Fruit fly (Drosophila melanogaster): ENCODE data around the gene Teh4.

The Teh4 gene

DNA sequence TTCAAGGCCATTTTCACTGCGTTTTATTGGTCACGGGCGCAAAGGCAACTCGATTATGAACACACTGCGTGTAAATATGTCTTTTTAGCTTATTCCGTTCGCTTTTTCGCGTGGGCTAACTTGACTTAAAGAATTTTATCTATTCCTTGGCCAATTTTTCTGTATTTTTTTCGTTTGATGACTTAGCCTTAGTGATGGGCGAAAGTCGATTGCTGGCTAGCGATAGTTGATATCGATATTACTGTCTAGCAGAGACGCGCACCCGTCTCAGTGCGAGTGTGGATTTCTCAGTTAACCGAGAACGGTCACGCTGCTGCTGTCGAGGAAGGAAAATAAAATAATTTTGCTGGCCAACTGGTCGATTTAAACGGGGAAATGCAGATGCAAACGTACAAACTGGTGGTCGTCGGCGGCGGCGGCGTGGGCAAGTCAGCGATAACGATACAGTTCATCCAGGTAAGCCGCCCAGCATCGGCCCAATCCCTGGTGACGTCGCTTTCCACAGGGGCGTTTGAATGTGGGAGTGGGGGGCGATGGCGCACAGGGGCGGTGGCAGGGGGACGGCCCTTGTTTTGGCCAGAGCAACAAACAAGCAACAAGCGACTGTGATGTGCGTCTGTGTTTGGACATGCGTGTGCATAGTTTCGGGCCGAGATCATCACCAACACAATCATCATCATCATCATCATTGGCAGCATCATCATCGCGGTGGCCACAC, 39.1 kb downstream of the Teh4 start, which contains the start of the genes Rop and Ras64B (continued):
- TF ChIP-seq Gug (GFP tag; IDR thresholded peaks at IDR 0.05) (no peak), HLHmδ (GFP tag; optimal IDR thresholded peaks at IDR 0.05) (no peak), otp (GFP tag; IDR thresholded peaks at IDR 0.05) (0 out of 3 replicates have a peak, but pooled peaks have one; percentile 10), Tbp (GFP tag; optimal IDR thresholded peaks at IDR 0.05) (no peak), CG10147 (GFP tag; optimal IDR thresholded peaks at IDR 0.05) (peak; percentile 33), CG12299 (tag; optimal IDR thresholded peaks at IDR 0.05) (peak; percentile 2), Max (GFP tag; optimal IDR thresholded peaks at IDR 0.05) (peak; percentile 17), Pdp1 (GFP tag; optimal IDR thresholded peaks at IDR 0.05) (peak in 1 of 2 experiments; percentile 40), pan (optimal IDR thresholded peaks at IDR 0.05) (no peak), pan (GFP tag; optimal IDR thresholded peaks at IDR 0.05 in 1 of 2, IDR thresholded peaks at IDR 0.05 in 1 of 2) (no peak), run (tag; optimal IDR thresholded peaks at IDR 0.05) (peak; percentile 13), ERR (GFP tag; optimal IDR thresholded peaks at IDR 0.05) (peak; percentile 22), CG8924 (tag; optimal IDR thresholded peaks at IDR 0.05) (peak; percentile 61), Eip74EF (GFP tag; optimal IDR thresholded peaks at IDR 0.05) (peak in 1 of 2 experiments; percentile 15), CG11247 (GFP tag; IDR thresholded peaks at IDR 0.05) (no peak), trem (tag; optimal IDR thresholded peaks at IDR 0.05) (peak; percentile 74), Sin3A (optimal IDR thresholded peaks at IDR 0.05) (peak; percentile 91), CkIIα-i1 (GFP tag; IDR thresholded peaks at IDR 0.05) (0 out of 2 replicates have a peak, but pooled peaks have one; percentile 12), CG7357 (GFP tag; IDR thresholded peaks at IDR 0.05) (no peak), Lhr (GFP tag; optimal IDR thresholded peaks at IDR 0.05) (peak; percentile 73), Dref (GFP tag; IDR thresholded peaks at IDR 0.05) (peak; percentile 98), CG4854 (GFP tag; optimal IDR thresholded peaks at IDR 0.05) (peak; percentile 13), CG10543 (GFP tag; optimal IDR thresholded peaks at IDR 0.05) (peak; percentile 63), rib (GFP tag; IDR thresholded peaks at IDR 0.05) (no peak), Bteb2 (GFP tag; optimal IDR thresholded peaks at IDR 0.05) (peak; percentile 44), CG18599 (GFP tag; optimal IDR thresholded peaks at IDR 0.05) (no peak), Dfd (GFP tag; optimal IDR thresholded peaks at IDR 0.05) (no peak), nerfin-1 (tag; optimal IDR thresholded peaks at IDR 0.05) (peak; percentile 39), ci (GFP tag; IDR thresholded peaks at IDR 0.05) (peak; percentile 52; the same call in 1 of the 3 replicates), CG2116 (GFP tag; optimal IDR thresholded peaks at IDR 0.05) (peak; percentile 58), schlank (tag; optimal IDR thresholded peaks at IDR 0.05) (no peak), E2f2 (GFP tag; IDR thresholded peaks at IDR 0.05) (peak; percentile 58), CG14441 (GFP tag; IDR thresholded peaks at IDR 0.05) (no peak), CG32767 (GFP tag; IDR thresholded peaks at IDR 0.05) (peak; percentile 56; the same call in 1 of the 2 replicates), Sry-β (GFP tag; optimal IDR thresholded peaks at IDR 0.05) (no peak), dmrt99B (tag; optimal IDR thresholded peaks at IDR 0.05) (no peak), CG3995 (GFP tag; optimal IDR thresholded peaks at IDR 0.05) (no peak), Nf-YB (GFP tag; optimal IDR thresholded peaks at IDR 0.05) (peak; percentile 35), D19A (tag; optimal IDR thresholded peaks at IDR 0.05) (no peak), Drgx (GFP tag; IDR thresholded peaks at IDR 0.05) (no peak), gt (GFP tag; IDR thresholded peaks at IDR 0.05) (no peak), Optix (GFP tag; IDR thresholded peaks at IDR 0.05) (no peak), CG8478 (optimal IDR thresholded peaks at IDR 0.05) (no peak), scrt (GFP tag; optimal IDR thresholded peaks at IDR 0.05) (peak; percentile 67), CoRest (tag; optimal IDR thresholded peaks at IDR 0.05) (peak; percentile 15), NC2α (GFP tag; optimal IDR thresholded peaks at IDR 0.05) (peak; percentile 21), Scr (GFP tag; IDR thresholded peaks at IDR 0.05; ENCODE audit: partially characterized antibody) (peak; percentile 85), CG43689 (GFP tag; IDR thresholded peaks at IDR 0.05) (no peak), yki (optimal IDR thresholded peaks at IDR 0.05) (no peak), Fer2 (tag; optimal IDR thresholded peaks at IDR 0.05) (no peak), ATbp (GFP tag; optimal IDR thresholded peaks at IDR 0.05) (no peak)

Data from whole organism, embryonic.